Fruit fly (Drosophila melanogaster) whole organism, embryonic: ENCODE results near the gene Sf3b6.
A peak's percentile ranks its signal among the peaks of the same experiment; 100 is the strongest.

Experiments
- Blimp-1 ChIP-seq: fragments of 200-800 bp; sonication (Bioruptor generic); optimal IDR thresholded peaks from 3 replicates; lab custom pipeline; 2018; ENCODE audit warnings: missing biosample characterization, missing genetic modification characterization, mild to moderate bottlenecking, moderate library complexity, missing genetic modification reagents
- BtbVII ChIP-seq: fragments of 200-800 bp; sonication (Bioruptor generic); optimal IDR thresholded peaks from 3 replicates; lab custom pipeline; 2017; ENCODE audit warnings: missing biosample characterization, mild to moderate bottlenecking, missing genetic modification characterization
- CG10147 ChIP-seq: fragments of 200-800 bp; sonication (Bioruptor generic); optimal IDR thresholded peaks from 2 replicates; lab custom pipeline; 2019; ENCODE audit warnings: missing biosample characterization, mild to moderate bottlenecking, missing genetic modification characterization, moderate library complexity
- CG10209 ChIP-seq: fragments of 200-800 bp; sonication (Bioruptor generic); optimal IDR thresholded peaks from 3 replicates; lab custom pipeline; 2017; ENCODE audit warnings: missing biosample characterization, mild to moderate bottlenecking, missing genetic modification characterization, missing genetic modification reagents
- CG11247 ChIP-seq: fragments of 200-800 bp; sonication (Bioruptor generic); IDR thresholded peaks from 2 replicates; pipeline ENCODE4 v1.3.6; 2022; ENCODE audit warnings: missing biosample characterization, missing genetic modification characterization
- CG12769 ChIP-seq: fragments of 200-800 bp; sonication (Bioruptor generic); optimal IDR thresholded peaks from 2 replicates; lab custom pipeline; 2019; ENCODE audit warnings: missing biosample characterization, mild to moderate bottlenecking, missing genetic modification characterization, moderate library complexity
- CG15479 ChIP-seq: fragments of 200-800 bp; sonication (Bioruptor generic); optimal IDR thresholded peaks from 3 replicates; lab custom pipeline; 2019; ENCODE audit warnings: missing biosample characterization, mild to moderate bottlenecking, missing genetic modification characterization, moderate library complexity
- CG15514 ChIP-seq: fragments of 200-800 bp; sonication (Bioruptor generic); optimal IDR thresholded peaks from 3 replicates; lab custom pipeline; 2017; ENCODE audit warnings: missing biosample characterization, missing genetic modification characterization, mild to moderate bottlenecking, moderate library complexity, missing genetic modification reagents
- CG17568 ChIP-seq: fragments of 200-800 bp; sonication (Bioruptor generic); optimal IDR thresholded peaks from 2 replicates; lab custom pipeline; 2018; ENCODE audit warnings: missing biosample characterization, mild to moderate bottlenecking, missing genetic modification characterization, moderate library complexity
- CG2202 ChIP-seq: fragments of 200-800 bp; sonication (Bioruptor generic); optimal IDR thresholded peaks from 2 replicates; lab custom pipeline; 2018; ENCODE audit warnings: missing biosample characterization, mild to moderate bottlenecking, missing genetic modification characterization
- CG31365 ChIP-seq: fragments of 200-800 bp; sonication (Bioruptor generic); optimal IDR thresholded peaks from 2 replicates; lab custom pipeline; 2018; ENCODE audit warnings: missing biosample characterization, mild to moderate bottlenecking, missing genetic modification characterization
- CG3838 ChIP-seq: fragments of 200-800 bp; sonication (Bioruptor generic); optimal IDR thresholded peaks from 3 replicates; lab custom pipeline; 2016; ENCODE audit warnings: missing biosample characterization, missing genetic modification characterization
- CG6175 ChIP-seq: fragments of 200-800 bp; sonication (Bioruptor generic); IDR thresholded peaks from 3 replicates; pipeline ENCODE4 v1.3.6; 2022; ENCODE audit warnings: missing biosample characterization, missing genetic modification characterization
- CG6791 ChIP-seq: fragments of 200-800 bp; sonication (Bioruptor generic); IDR thresholded peaks from 3 replicates; pipeline ENCODE4 v1.3.6; 2022; ENCODE audit warnings: missing biosample characterization, missing genetic modification characterization; ENCODE audit not compliant: partially characterized antibody
- CG8281 ChIP-seq: fragments of 200-800 bp; sonication (Bioruptor generic); optimal IDR thresholded peaks from 2 replicates; lab custom pipeline; 2018; ENCODE audit warnings: missing biosample characterization, mild to moderate bottlenecking, missing genetic modification characterization, moderate library complexity
- CG8359 ChIP-seq: fragments of 200-800 bp; sonication (Bioruptor generic); optimal IDR thresholded peaks from 2 replicates; lab custom pipeline; 2017; ENCODE audit warnings: missing biosample characterization, mild to moderate bottlenecking, missing genetic modification characterization, borderline replicate concordance
- Deaf1 ChIP-seq: fragments of 200-800 bp; optimal IDR thresholded peaks from 3 replicates; lab custom pipeline; 2019; ENCODE audit warnings: missing biosample characterization, mild to moderate bottlenecking, missing genetic modification characterization, moderate library complexity
- Doc2 ChIP-seq: fragments of 200-800 bp; sonication (Bioruptor generic); IDR thresholded peaks from 2 replicates; pipeline ENCODE4 v1.3.6; 2022; ENCODE audit warnings: missing biosample characterization, missing genetic modification characterization
- ERR ChIP-seq: fragments of 200-800 bp; sonication (Bioruptor generic); optimal IDR thresholded peaks from 2 replicates; lab custom pipeline; 2016; ENCODE audit warnings: missing biosample characterization, missing genetic modification characterization
- HHEX ChIP-seq: fragments of 200-800 bp; sonication (Bioruptor generic); optimal IDR thresholded peaks from 3 replicates; lab custom pipeline; 2017; ENCODE audit warnings: missing biosample characterization, mild to moderate bottlenecking, missing genetic modification characterization, missing genetic modification reagents
- Hey ChIP-seq: fragments of 200-800 bp; sonication (Bioruptor generic); optimal IDR thresholded peaks from 3 replicates; lab custom pipeline; 2018; ENCODE audit warnings: missing biosample characterization, mild to moderate bottlenecking, missing genetic modification characterization
- Hr3 ChIP-seq: fragments of 200-800 bp; sonication (Bioruptor generic); optimal IDR thresholded peaks from 3 replicates; lab custom pipeline; 2016; ENCODE audit warnings: missing biosample characterization, missing genetic modification characterization
- NK7.1 ChIP-seq: fragments of 200-800 bp; sonication (Bioruptor generic); optimal IDR thresholded peaks from 3 replicates; lab custom pipeline; 2016; ENCODE audit warnings: missing biosample characterization, missing genetic modification characterization
- Neu2 ChIP-seq: fragments of 200-800 bp; sonication (Bioruptor generic); optimal IDR thresholded peaks from 3 replicates; lab custom pipeline; 2016; ENCODE audit warnings: missing biosample characterization, missing genetic modification characterization, borderline replicate concordance
- Scr ChIP-seq: fragments of 200-800 bp; sonication (Bioruptor generic); IDR thresholded peaks from 2 replicates; pipeline ENCODE4 v1.3.6; 2022; ENCODE audit warnings: missing biosample characterization, missing genetic modification characterization; ENCODE audit not compliant: partially characterized antibody
- Sry-δ ChIP-seq: fragments of 200-800 bp; sonication (Bioruptor generic); optimal IDR thresholded peaks from 2 replicates; lab custom pipeline; 2016; ENCODE audit warnings: missing biosample characterization, missing genetic modification characterization
- Ssrp ChIP-seq: fragments of 200-800 bp; sonication (Bioruptor generic); optimal IDR thresholded peaks from 2 replicates; lab custom pipeline; 2018; ENCODE audit warnings: missing biosample characterization, mild to moderate bottlenecking, missing genetic modification characterization, moderate library complexity
- abd-A ChIP-seq: fragments of 200-800 bp; sonication (Bioruptor generic); optimal IDR thresholded peaks from 3 replicates; lab custom pipeline; 2019; ENCODE audit warnings: missing biosample characterization, mild to moderate bottlenecking, missing genetic modification characterization, moderate library complexity
- chinmo ChIP-seq: fragments of 200-800 bp; sonication (Bioruptor generic); IDR thresholded peaks from 4 replicates; pipeline ENCODE4 v1.3.6; 2022; ENCODE audit warnings: missing biosample characterization, missing genetic modification characterization; ENCODE audit not compliant: partially characterized antibody
- esg ChIP-seq: fragments of 200-800 bp; sonication (Bioruptor generic); conservative IDR thresholded peaks from 2 replicates; pipeline ENCODE4 v1.3.6; 2022; ENCODE audit warnings: missing biosample characterization, missing genetic modification characterization
- fd64A ChIP-seq: fragments of 200-800 bp; sonication (Bioruptor generic); optimal IDR thresholded peaks from 3 replicates; lab custom pipeline; 2018; ENCODE audit warnings: missing biosample characterization, mild to moderate bottlenecking, missing genetic modification characterization
- gfzf ChIP-seq: fragments of 200-800 bp; sonication (Bioruptor generic); optimal IDR thresholded peaks from 2 replicates; lab custom pipeline; 2016; ENCODE audit warnings: missing biosample characterization, mild to moderate bottlenecking, missing genetic modification characterization, moderate library complexity
- gro ChIP-seq: fragments of 200-800 bp; sonication (Bioruptor generic); optimal IDR thresholded peaks from 2 replicates; lab custom pipeline; 2016; ENCODE audit warnings: missing biosample characterization, missing genetic modification characterization
- gsb ChIP-seq: fragments of 200-800 bp; sonication (Bioruptor generic); IDR thresholded peaks from 2 replicates; pipeline ENCODE4 v1.3.6; 2022; ENCODE audit warnings: missing biosample characterization, missing genetic modification characterization
- hth ChIP-seq: fragments of >200 bp; optimal IDR thresholded peaks from 2 replicates; lab custom pipeline; 2017; ENCODE audit warnings: inconsistent platforms
- insv ChIP-seq, 2 experiments: fragments of 200-800 bp; sonication (Bioruptor generic); optimal IDR thresholded peaks; 3 replicates each; lab custom pipeline; 2016 to 2018; ENCODE audit warnings: missing biosample characterization in 2 of 2, missing genetic modification characterization in 2 of 2
- lmd ChIP-seq: fragments of 200-800 bp; sonication (Bioruptor generic); IDR thresholded peaks from 2 replicates; pipeline ENCODE4 v1.3.6; 2022; ENCODE audit warnings: missing biosample characterization, missing genetic modification characterization
- mam ChIP-seq: fragments of 200-800 bp; sonication (Bioruptor generic); optimal IDR thresholded peaks from 3 replicates; lab custom pipeline; 2016; ENCODE audit warnings: missing biosample characterization, missing genetic modification characterization
- nom ChIP-seq: fragments of 200-800 bp; sonication (Bioruptor generic); optimal IDR thresholded peaks from 2 replicates; lab custom pipeline; 2017; ENCODE audit warnings: missing biosample characterization, missing genetic modification characterization, mild to moderate bottlenecking, moderate library complexity, missing genetic modification reagents
- org-1 ChIP-seq: fragments of 200-800 bp; sonication (Bioruptor generic); optimal IDR thresholded peaks from 2 replicates; lab custom pipeline; 2017; ENCODE audit warnings: missing biosample characterization, missing genetic modification characterization
- prd ChIP-seq, 3 experiments: fragments of >200 bp in 2 of 3; fragments of 200-800 bp in 1 of 3; sonication (Bioruptor generic) in 1 of 3; optimal IDR thresholded peaks in 2 of 3; IDR thresholded peaks in 1 of 3; 2 replicates in 2 of 3; 3 replicates in 1 of 3; pipeline versions ENCODE4 v1.3.6 to Lab custom; 2017 to 2022; ENCODE audit warnings: missing biosample characterization in 1 of 3, missing genetic modification characterization in 1 of 3
- pros ChIP-seq: fragments of 200-800 bp; sonication (Bioruptor generic); optimal IDR thresholded peaks from 3 replicates; lab custom pipeline; 2019; ENCODE audit warnings: missing biosample characterization, mild to moderate bottlenecking, missing genetic modification characterization, moderate library complexity
- pum ChIP-seq: fragments of 200-800 bp; sonication (Bioruptor generic); optimal IDR thresholded peaks from 2 replicates; lab custom pipeline; 2016; ENCODE audit warnings: missing biosample characterization, missing genetic modification characterization
- row ChIP-seq: fragments of 200-800 bp; sonication (Bioruptor generic); IDR thresholded peaks from 3 replicates; pipeline ENCODE4 v1.3.6; 2022; ENCODE audit warnings: missing biosample characterization, missing genetic modification characterization
- sd ChIP-seq: fragments of 200-800 bp; sonication (Bioruptor generic); optimal IDR thresholded peaks from 3 replicates; lab custom pipeline; 2018; ENCODE audit warnings: missing biosample characterization, mild to moderate bottlenecking, missing genetic modification characterization, moderate library complexity
- slou ChIP-seq: fragments of 200-800 bp; sonication (Bioruptor generic); optimal IDR thresholded peaks from 3 replicates; lab custom pipeline; 2016; ENCODE audit warnings: missing biosample characterization, missing genetic modification characterization
- ssp ChIP-seq: fragments of 200-800 bp; sonication (Bioruptor generic); IDR thresholded peaks from 2 replicates; pipeline ENCODE4 v1.3.6; 2022; ENCODE audit warnings: missing biosample characterization, missing genetic modification characterization
- vvl ChIP-seq: fragments of 200-800 bp; sonication (Bioruptor generic); IDR thresholded peaks from 2 replicates; pipeline ENCODE4 v1.3.6; 2022; ENCODE audit warnings: missing biosample characterization, missing genetic modification characterization
- z ChIP-seq: fragments of 200-800 bp; sonication (Bioruptor generic); IDR thresholded peaks from 3 replicates; pipeline ENCODE4 v1.3.6; 2022; ENCODE audit warnings: missing biosample characterization, missing genetic modification characterization
- zen ChIP-seq: fragments of 200-800 bp; sonication (Bioruptor generic); optimal IDR thresholded peaks from 3 replicates; lab custom pipeline; 2018; ENCODE audit warnings: missing biosample characterization, mild to moderate bottlenecking, missing genetic modification characterization, moderate library complexity

Sf3b6 gene

dm6 chr3L:6154951-6155394 is 38.0 kb downstream of the Sf3b6 start (continued):
- no peak for TF ChIP-seq CG6175 (GFP tag; lab: Robert Waterston, UW)
- TF ChIP-seq row = no peak
- TF ChIP-seq abd-A = peak; percentile 71
- no peak for TF ChIP-seq BtbVII (GFP tag; lab: Kevin White, UChicago)
- 0 out of 3 replicates have a peak, but pooled peaks have one; percentile 6 for TF ChIP-seq CG6791 (GFP tag; lab: Robert Waterston, UW)
- TF ChIP-seq mam (GFP tag; lab: Kevin White, UChicago) = no peak
- no peak for TF ChIP-seq Neu2 (GFP tag; lab: Kevin White, UChicago)
- peak; percentile 98 for TF ChIP-seq chinmo (GFP tag; lab: Robert Waterston, UW)
- TF ChIP-seq pros (GFP tag; lab: Kevin White, UChicago) = peak; percentile 99
- TF ChIP-seq HHEX (GFP tag; lab: Kevin White, UChicago) = no peak
- TF ChIP-seq nom (GFP tag; lab: Kevin White, UChicago) = peak; percentile 96
- TF ChIP-seq NK7.1 (GFP tag; lab: Kevin White, UChicago) = no peak
- TF ChIP-seq ssp (GFP tag; lab: Robert Waterston, UW) = no peak
- no peak for TF ChIP-seq org-1 (GFP tag; lab: Kevin White, UChicago)
- TF ChIP-seq ERR = no peak
- peak; percentile 63 for TF ChIP-seq Deaf1 (tag; lab: Kevin White, UChicago)
- no peak for TF ChIP-seq fd64A (GFP tag; lab: Kevin White, UChicago)
- no peak for TF ChIP-seq zen (tag; lab: Kevin White, UChicago)
- no peak for TF ChIP-seq Ssrp
- TF ChIP-seq CG15514 (GFP tag; lab: Kevin White, UChicago) = no peak
- TF ChIP-seq esg (GFP tag; lab: Robert Waterston, UW) = no peak
- TF ChIP-seq CG11247 (GFP tag; lab: Robert Waterston, UW) = no peak
- TF ChIP-seq slou (GFP tag; lab: Kevin White, UChicago) = no peak
- no peak for TF ChIP-seq CG15479 (GFP tag; lab: Kevin White, UChicago)
- peak; percentile 74 for TF ChIP-seq CG12769
- no peak for TF ChIP-seq Sry-δ (GFP tag; lab: Kevin White, UChicago)
- no peak for TF ChIP-seq Scr (GFP tag; lab: Robert Waterston, UW)
- no peak for TF ChIP-seq Doc2 (GFP tag; lab: Robert Waterston, UW)
- TF ChIP-seq vvl = 0 out of 2 replicates have a peak, but pooled peaks have one; percentile 59
- no peak for TF ChIP-seq CG17568 (GFP tag; lab: Kevin White, UChicago)
- peak; percentile 67; the same call in 2 of the 3 replicates for TF ChIP-seq z (GFP tag; lab: Robert Waterston, UW)
- TF ChIP-seq hth (lab: Kevin White, UChicago) = no peak
- no peak for TF ChIP-seq CG10147
- no peak for TF ChIP-seq gfzf (GFP tag; lab: Kevin White, UChicago)
- no peak for TF ChIP-seq gro (GFP tag; lab: Kevin White, UChicago)
- TF ChIP-seq CG10209 (GFP tag; lab: Kevin White, UChicago) = peak; percentile 48
- no peak for TF ChIP-seq prd (optimal IDR thresholded peaks at IDR 0.05; lab: Kevin White, UChicago)
- TF ChIP-seq prd (GFP tag; IDR thresholded peaks at IDR 0.05; lab: Robert Waterston, UW) = no peak
- TF ChIP-seq Hey (tag; lab: Kevin White, UChicago) = no peak
- peak; percentile 82 for TF ChIP-seq sd (tag; lab: Kevin White, UChicago)
- TF ChIP-seq Hr3 (GFP tag; lab: Kevin White, UChicago) = no peak
- TF ChIP-seq CG3838 = no peak
- TF ChIP-seq CG8359 (GFP tag; lab: Kevin White, UChicago) = no peak
- TF ChIP-seq CG2202 = no peak
- TF ChIP-seq insv (GFP tag; optimal IDR thresholded peaks at IDR 0.05; lab: Kevin White, UChicago) = no peak
- peak; percentile 86 for TF ChIP-seq Blimp-1 (GFP tag; lab: Kevin White, UChicago)
- no peak for TF ChIP-seq CG8281 (tag; lab: Kevin White, UChicago)
- no peak for TF ChIP-seq CG31365 (tag; lab: Kevin White, UChicago)
- TF ChIP-seq pum = no peak
- no peak for TF ChIP-seq gsb (GFP tag; lab: Robert Waterston, UW)
- no peak for TF ChIP-seq lmd
